Fruit fly (Drosophila melanogaster) whole organism, embryonic: ENCODE data around the gene CG16957.

ENCODE experiments used
- BtbVII ChIP-seq: fragments of 200-800 bp; sonication (Bioruptor generic); optimal IDR thresholded peaks from 3 replicates; lab custom pipeline; 2017; ENCODE audit warnings: missing biosample characterization, mild to moderate bottlenecking, missing genetic modification characterization
- CG10274 ChIP-seq: fragments of 200-800 bp; sonication (Bioruptor generic); optimal IDR thresholded peaks from 3 replicates; lab custom pipeline; 2017; ENCODE audit warnings: missing biosample characterization, mild to moderate bottlenecking, missing genetic modification characterization
- CG10565 ChIP-seq: fragments of 200-800 bp; sonication (Bioruptor generic); optimal IDR thresholded peaks from 3 replicates; lab custom pipeline; 2016; ENCODE audit warnings: missing biosample characterization, mild to moderate bottlenecking, missing genetic modification characterization
- CG10654 ChIP-seq: fragments of 200-800 bp; sonication (Bioruptor generic); optimal IDR thresholded peaks from 2 replicates; lab custom pipeline; 2016; ENCODE audit warnings: missing biosample characterization, missing genetic modification characterization
- CG11456 ChIP-seq: fragments of 200-800 bp; sonication (Bioruptor generic); IDR thresholded peaks from 3 replicates; pipeline ENCODE4 v1.3.6; 2022; ENCODE audit warnings: missing biosample characterization, missing genetic modification characterization
- CG12659 ChIP-seq: fragments of 200-800 bp; sonication (Bioruptor generic); optimal IDR thresholded peaks from 3 replicates; lab custom pipeline; 2017; ENCODE audit warnings: mild to moderate bottlenecking, missing biosample characterization, missing genetic modification reagents, missing genetic modification characterization
- CG13624 ChIP-seq: fragments of 200-800 bp; sonication (Bioruptor generic); optimal IDR thresholded peaks from 2 replicates; lab custom pipeline; 2016; ENCODE audit warnings: missing biosample characterization, missing genetic modification characterization
- CG14710 ChIP-seq: fragments of 200-800 bp; sonication (Bioruptor generic); optimal IDR thresholded peaks from 3 replicates; lab custom pipeline; 2019; ENCODE audit warnings: missing biosample characterization, mild to moderate bottlenecking, missing genetic modification characterization, moderate library complexity
- CG14965 ChIP-seq: fragments of 200-800 bp; sonication (Bioruptor generic); optimal IDR thresholded peaks from 2 replicates; lab custom pipeline; 2016; ENCODE audit warnings: missing biosample characterization, missing genetic modification characterization, borderline replicate concordance
- CG15601 ChIP-seq: fragments of 200-800 bp; sonication (Bioruptor generic); optimal IDR thresholded peaks from 3 replicates; lab custom pipeline; 2019; ENCODE audit warnings: missing biosample characterization, mild to moderate bottlenecking, missing genetic modification characterization, moderate library complexity
- CG1603 ChIP-seq: fragments of 200-800 bp; sonication (Bioruptor generic); optimal IDR thresholded peaks from 2 replicates; lab custom pipeline; 2019; ENCODE audit warnings: missing biosample characterization, mild to moderate bottlenecking, missing genetic modification characterization, moderate library complexity
- CG18011 ChIP-seq: fragments of 200-800 bp; sonication (Bioruptor generic); optimal IDR thresholded peaks from 2 replicates; lab custom pipeline; 2017; ENCODE audit warnings: missing biosample characterization, missing genetic modification characterization, mild to moderate bottlenecking, moderate library complexity, missing genotype
- CG18262 ChIP-seq: fragments of 200-800 bp; optimal IDR thresholded peaks from 3 replicates; lab custom pipeline; 2019; ENCODE audit warnings: missing biosample characterization, mild to moderate bottlenecking, missing genetic modification characterization, moderate library complexity
- CG3065 ChIP-seq: fragments of 200-800 bp; sonication (Bioruptor generic); optimal IDR thresholded peaks from 2 replicates; lab custom pipeline; 2016; ENCODE audit warnings: missing biosample characterization, missing genetic modification characterization
- CG32772 ChIP-seq: fragments of 200-800 bp; sonication (Bioruptor generic); IDR thresholded peaks from 2 replicates; pipeline ENCODE4 v1.3.6; 2022; ENCODE audit warnings: missing biosample characterization, missing genetic modification characterization
- CG4820 ChIP-seq: fragments of 200-800 bp; sonication (Bioruptor generic); optimal IDR thresholded peaks from 3 replicates; lab custom pipeline; 2016; ENCODE audit warnings: missing biosample characterization, missing genetic modification characterization
- CG5245 ChIP-seq: fragments of 200-800 bp; sonication (Bioruptor generic); optimal IDR thresholded peaks from 3 replicates; lab custom pipeline; 2016; ENCODE audit warnings: missing biosample characterization, missing genetic modification characterization
- CG7839 ChIP-seq: fragments of 200-800 bp; sonication (Bioruptor generic); optimal IDR thresholded peaks from 3 replicates; lab custom pipeline; 2018; ENCODE audit warnings: missing biosample characterization, mild to moderate bottlenecking, missing genetic modification characterization, moderate library complexity
- CrebB ChIP-seq: fragments of 200-800 bp; sonication (Bioruptor generic); optimal IDR thresholded peaks from 3 replicates; lab custom pipeline; 2018; ENCODE audit warnings: missing biosample characterization, mild to moderate bottlenecking, missing genetic modification characterization
- D ChIP-seq, 2 experiments: fragments of 200-800 bp in 1 of 2; fragments of >200 bp in 1 of 2; sonication (Bioruptor generic) in 1 of 2; optimal IDR thresholded peaks; 2 replicates in 1 of 2; 3 replicates in 1 of 2; lab custom pipeline; 2017; ENCODE audit warnings: mild to moderate bottlenecking in 1 of 2, missing biosample characterization in 1 of 2, missing genetic modification characterization in 1 of 2, missing genetic modification reagents in 1 of 2
- D19B ChIP-seq: fragments of 200-800 bp; sonication (Bioruptor generic); optimal IDR thresholded peaks from 2 replicates; lab custom pipeline; 2017; ENCODE audit warnings: missing biosample characterization, mild to moderate bottlenecking, missing genetic modification characterization
- Dfd ChIP-seq, 2 experiments: fragments of >200 bp; optimal IDR thresholded peaks; 2 replicates each; lab custom pipeline; 2017; ENCODE audit warnings: missing biosample characterization in 2 of 2, missing genetic modification characterization in 2 of 2
- Dip3 ChIP-seq: fragments of 200-800 bp; sonication (Bioruptor generic); optimal IDR thresholded peaks from 3 replicates; lab custom pipeline; 2016; ENCODE audit warnings: missing biosample characterization, missing genetic modification characterization
- Fer2 ChIP-seq: fragments of 200-800 bp; sonication (Bioruptor generic); optimal IDR thresholded peaks from 2 replicates; lab custom pipeline; 2018; ENCODE audit warnings: missing biosample characterization, mild to moderate bottlenecking, missing genetic modification characterization, moderate library complexity
- HmgZ ChIP-seq: fragments of 200-800 bp; sonication (Bioruptor generic); optimal IDR thresholded peaks from 2 replicates; lab custom pipeline; 2018; ENCODE audit warnings: missing biosample characterization, mild to moderate bottlenecking, missing genetic modification characterization
- Lhr ChIP-seq: fragments of 200-800 bp; sonication (Bioruptor generic); optimal IDR thresholded peaks from 3 replicates; lab custom pipeline; 2017; ENCODE audit warnings: mild to moderate bottlenecking, missing biosample characterization, missing genetic modification reagents, missing genetic modification characterization
- Optix ChIP-seq: fragments of 200-800 bp; sonication (Bioruptor generic); IDR thresholded peaks from 3 replicates; pipeline ENCODE4 v1.3.6; 2022; ENCODE audit warnings: missing biosample characterization, missing genetic modification characterization
- Rx ChIP-seq: fragments of 200-800 bp; sonication (Bioruptor generic); IDR thresholded peaks from 2 replicates; pipeline ENCODE4 v1.3.6; 2022; ENCODE audit warnings: missing biosample characterization, missing genetic modification characterization
- Scr ChIP-seq: fragments of 200-800 bp; sonication (Bioruptor generic); IDR thresholded peaks from 2 replicates; pipeline ENCODE4 v1.3.6; 2022; ENCODE audit warnings: missing biosample characterization, missing genetic modification characterization; ENCODE audit not compliant: partially characterized antibody
- Usf ChIP-seq: fragments of 200-800 bp; sonication (Bioruptor generic); optimal IDR thresholded peaks from 2 replicates; lab custom pipeline; 2017; ENCODE audit warnings: missing genotype, missing biosample characterization, missing genetic modification characterization
- ac ChIP-seq: fragments of 200-800 bp; sonication (Bioruptor generic); optimal IDR thresholded peaks from 3 replicates; lab custom pipeline; 2017; ENCODE audit warnings: missing biosample characterization, mild to moderate bottlenecking, missing genetic modification characterization
- aop ChIP-seq: fragments of 200-800 bp; sonication (Bioruptor generic); IDR thresholded peaks from 2 replicates; pipeline ENCODE4 v1.3.6; 2022; ENCODE audit warnings: missing biosample characterization, missing genetic modification characterization
- ase ChIP-seq: fragments of 200-800 bp; sonication (Bioruptor generic); IDR thresholded peaks from 3 replicates; pipeline ENCODE4 v1.3.6; 2022; ENCODE audit warnings: missing biosample characterization, missing genetic modification characterization
- btn ChIP-seq: fragments of 200-800 bp; sonication (Bioruptor generic); optimal IDR thresholded peaks from 2 replicates; lab custom pipeline; 2016; ENCODE audit warnings: missing biosample characterization, missing genetic modification characterization
- caup ChIP-seq: fragments of 200-800 bp; sonication (Bioruptor generic); optimal IDR thresholded peaks from 3 replicates; lab custom pipeline; 2017; ENCODE audit warnings: missing biosample characterization, mild to moderate bottlenecking, missing genetic modification characterization, moderate library complexity; ENCODE audit not compliant: severe bottlenecking
- chm ChIP-seq: fragments of 200-800 bp; sonication (Bioruptor generic); IDR thresholded peaks from 2 replicates; pipeline ENCODE4 v1.3.6; 2022; ENCODE audit warnings: missing biosample characterization, missing genetic modification characterization
- croc ChIP-seq: fragments of 200-800 bp; sonication (Bioruptor generic); conservative IDR thresholded peaks from 3 replicates; pipeline ENCODE4 v1.3.6; 2022; ENCODE audit warnings: missing biosample characterization, missing genetic modification characterization
- dmrt99B ChIP-seq: fragments of 200-800 bp; sonication (Bioruptor generic); optimal IDR thresholded peaks from 2 replicates; lab custom pipeline; 2018; ENCODE audit warnings: missing biosample characterization, mild to moderate bottlenecking, missing genetic modification characterization, moderate library complexity
- fd3F ChIP-seq: fragments of 200-800 bp; sonication (Bioruptor generic); optimal IDR thresholded peaks from 2 replicates; lab custom pipeline; 2018; ENCODE audit warnings: missing biosample characterization, mild to moderate bottlenecking, missing genetic modification characterization, moderate library complexity
- gem ChIP-seq: fragments of 200-800 bp; sonication (Bioruptor generic); optimal IDR thresholded peaks from 2 replicates; lab custom pipeline; 2019; ENCODE audit warnings: missing biosample characterization, mild to moderate bottlenecking, missing genetic modification characterization, moderate library complexity
- knrl ChIP-seq: fragments of 200-800 bp; sonication (Bioruptor generic); IDR thresholded peaks from 3 replicates; pipeline ENCODE4 v1.3.6; 2022; ENCODE audit warnings: missing biosample characterization, missing genetic modification characterization; ENCODE audit not compliant: partially characterized antibody
- ranshi ChIP-seq: fragments of 200-800 bp; sonication (Bioruptor generic); IDR thresholded peaks from 2 replicates; pipeline ENCODE4 v1.3.6; 2022; ENCODE audit warnings: missing biosample characterization, missing genetic modification characterization
- ro ChIP-seq: fragments of 200-800 bp; sonication (Bioruptor generic); IDR thresholded peaks from 2 replicates; pipeline ENCODE4 v1.3.6; 2022; ENCODE audit warnings: missing biosample characterization, missing genetic modification characterization
- salm ChIP-seq: fragments of 200-800 bp; sonication (Bioruptor generic); optimal IDR thresholded peaks from 2 replicates; lab custom pipeline; 2018; ENCODE audit warnings: missing biosample characterization, mild to moderate bottlenecking, missing genetic modification characterization
- sima ChIP-seq: fragments of 200-800 bp; sonication (Bioruptor generic); optimal IDR thresholded peaks from 2 replicates; lab custom pipeline; 2016; ENCODE audit warnings: missing biosample characterization, missing genetic modification characterization
- slbo ChIP-seq: fragments of 200-800 bp; sonication (Bioruptor generic); IDR thresholded peaks from 2 replicates; pipeline ENCODE4 v1.3.6; 2022; ENCODE audit warnings: missing biosample characterization, missing genetic modification characterization
- sqz ChIP-seq: fragments of 200-800 bp; sonication (Bioruptor generic); optimal IDR thresholded peaks from 3 replicates; lab custom pipeline; 2018; ENCODE audit warnings: missing biosample characterization, mild to moderate bottlenecking, missing genetic modification characterization
- sug ChIP-seq: fragments of 200-800 bp; optimal IDR thresholded peaks from 2 replicates; lab custom pipeline; 2019; ENCODE audit warnings: missing biosample characterization, mild to moderate bottlenecking, missing genetic modification characterization, moderate library complexity
- tap ChIP-seq: fragments of 200-800 bp; optimal IDR thresholded peaks from 3 replicates; lab custom pipeline; 2019; ENCODE audit warnings: missing biosample characterization, mild to moderate bottlenecking, missing genetic modification characterization, moderate library complexity
- zen2 ChIP-seq: fragments of 200-800 bp; sonication (Bioruptor generic); IDR thresholded peaks from 3 replicates; pipeline ENCODE4 v1.3.6; 2022; ENCODE audit warnings: missing biosample characterization, missing genetic modification characterization; ENCODE audit not compliant: partially characterized antibody

CG16957 gene

dm6 chr2L:13370762-13371161 is 25.2 kb downstream of the CG16957 start, which contains the start of gene ND-B22 (continued):
- TF ChIP-seq tap (tag; lab: Kevin White, UChicago) (peak; percentile 16), Dfd (GFP tag; optimal IDR thresholded peaks at IDR 0.05; lab: Kevin White, UChicago) (no peak), CrebB (no peak), gem (tag; lab: Kevin White, UChicago) (peak; percentile 43), knrl (GFP tag; lab: Robert Waterston, UW) (no peak), BtbVII (GFP tag; lab: Kevin White, UChicago) (no peak), D19B (GFP tag; lab: Kevin White, UChicago) (peak; percentile 26), zen2 (GFP tag; lab: Robert Waterston, UW) (no peak), chm (GFP tag; lab: Robert Waterston, UW) (no peak), CG11456 (GFP tag; lab: Robert Waterston, UW) (peak; percentile 12; the same call in 1 of the 3 replicates), btn (GFP tag; lab: Kevin White, UChicago) (no peak), ase (no peak), caup (GFP tag; lab: Kevin White, UChicago) (peak; percentile 69), CG10274 (GFP tag; lab: Kevin White, UChicago) (no peak), dmrt99B (tag; lab: Kevin White, UChicago) (no peak), slbo (peak; percentile 69), salm (no peak), Scr (GFP tag; lab: Robert Waterston, UW) (0 out of 2 replicates have a peak, but pooled peaks have one; percentile 25), CG4820 (GFP tag; lab: Kevin White, UChicago) (peak; percentile 39), sqz (GFP tag; lab: Kevin White, UChicago) (no peak), aop (GFP tag; lab: Robert Waterston, UW) (no peak), CG10565 (GFP tag; lab: Kevin White, UChicago) (no peak), CG13624 (GFP tag; lab: Kevin White, UChicago) (peak; percentile 17), Fer2 (tag; lab: Kevin White, UChicago) (peak; percentile 19), CG15601 (tag; lab: Kevin White, UChicago) (peak; percentile 52), CG5245 (peak; percentile 25), ranshi (GFP tag; lab: Robert Waterston, UW) (0 out of 2 replicates have a peak, but pooled peaks have one; percentile 22), CG32772 (no peak), CG10654 (GFP tag; lab: Kevin White, UChicago) (peak; percentile 31), CG18262 (tag; lab: Kevin White, UChicago) (peak; percentile 27), sima (no peak), CG7839 (tag; lab: Kevin White, UChicago) (peak; percentile 41), Lhr (GFP tag; lab: Kevin White, UChicago) (peak; percentile 34), Optix (GFP tag; lab: Robert Waterston, UW) (no peak), CG14965 (GFP tag; lab: Kevin White, UChicago) (no peak), CG1603 (tag; lab: Kevin White, UChicago) (peak; percentile 46), CG14710 (tag; lab: Kevin White, UChicago) (peak; percentile 42), HmgZ (tag; lab: Kevin White, UChicago) (peak; percentile 65), Usf (GFP tag; lab: Kevin White, UChicago) (no peak), croc (GFP tag; lab: Robert Waterston, UW) (no peak), D (optimal IDR thresholded peaks at IDR 0.05; lab: Kevin White, UChicago) (no peak), D (GFP tag; optimal IDR thresholded peaks at IDR 0.05; lab: Kevin White, UChicago) (no peak), CG12659 (GFP tag; lab: Kevin White, UChicago) (peak; percentile 76), ro (no peak), sug (peak; percentile 53), fd3F (GFP tag; lab: Kevin White, UChicago) (no peak), ac (no peak), CG3065 (GFP tag; lab: Kevin White, UChicago) (no peak), CG18011 (GFP tag; lab: Kevin White, UChicago) (peak; percentile 17), Rx (GFP tag; lab: Robert Waterston, UW) (peak; percentile 35), Dip3 (GFP tag; lab: Kevin White, UChicago) (peak; percentile 61)
